Worm (Caenorhabditis elegans) whole organism, mixed stage, embryonic: ENCODE results near the gene C08B6.3.

ENCODE experiments used
- M03D4.4 ChIP-seq: sonication (generic microtip); optimal IDR thresholded peaks from 2 replicates; lab custom pipeline; 2017; ENCODE audit warnings: mild to moderate bottlenecking, missing genetic modification characterization, missing compliant biosample characterization
- bed-3 ChIP-seq: fragments of 200-800 bp; sonication (Bioruptor generic); optimal IDR thresholded peaks from 3 replicates; lab custom pipeline; 2018; ENCODE audit warnings: mild to moderate bottlenecking, missing genetic modification characterization, moderate library complexity, missing compliant biosample characterization
- blmp-1 ChIP-seq: fragments of 150-350 bp; optimal IDR thresholded peaks from 2 replicates; lab custom pipeline; 2014; ENCODE audit warnings: missing biosample characterization, missing genetic modification characterization
- ceh-39 ChIP-seq: fragments of 150-350 bp; optimal IDR thresholded peaks from 2 replicates; lab custom pipeline; 2014; ENCODE audit warnings: missing biosample characterization, missing genetic modification characterization
- cnd-1 ChIP-seq: fragments of 200-800 bp; sonication (Bioruptor generic); optimal IDR thresholded peaks from 2 replicates; lab custom pipeline; 2018; ENCODE audit warnings: mild to moderate bottlenecking, missing genetic modification characterization, missing compliant biosample characterization
- drap-1 ChIP-seq: fragments of 200-800 bp; sonication (Bioruptor generic); optimal IDR thresholded peaks from 3 replicates; lab custom pipeline; 2018; ENCODE audit warnings: mild to moderate bottlenecking, missing genetic modification characterization, missing compliant biosample characterization
- elt-1 ChIP-seq: sonication (generic microtip); optimal IDR thresholded peaks from 2 replicates; lab custom pipeline; 2017; ENCODE audit warnings: missing genetic modification characterization, mild to moderate bottlenecking, missing compliant biosample characterization, antibody characterized with exemption, moderate library complexity, borderline replicate concordance; ENCODE audit not compliant: insufficient read depth
- hlh-1 ChIP-seq: fragments of 150-350 bp; optimal IDR thresholded peaks from 2 replicates; lab custom pipeline; 2014; ENCODE audit warnings: missing biosample characterization, missing genetic modification reagents, missing genetic modification characterization
- lin-13 ChIP-seq: fragments of 150-350 bp; optimal IDR thresholded peaks from 2 replicates; lab custom pipeline; 2014; ENCODE audit warnings: missing biosample characterization, missing genetic modification characterization
- lin-32 ChIP-seq: fragments of 200-800 bp; sonication (Bioruptor generic); optimal IDR thresholded peaks from 2 replicates; lab custom pipeline; 2018; ENCODE audit warnings: mild to moderate bottlenecking, missing genetic modification characterization, missing compliant biosample characterization
- mep-1 ChIP-seq: fragments of 150-350 bp; optimal IDR thresholded peaks from 2 replicates; lab custom pipeline; 2017; ENCODE audit warnings: missing biosample characterization, missing genetic modification reagents, missing genetic modification characterization, inconsistent platforms
- mls-2 ChIP-seq: sonication (generic microtip); optimal IDR thresholded peaks from 2 replicates; lab custom pipeline; 2016; ENCODE audit warnings: mild to moderate bottlenecking, missing genetic modification characterization, moderate library complexity, missing compliant biosample characterization
- nhr-2 ChIP-seq: fragments of 150-350 bp; optimal IDR thresholded peaks from 2 replicates; lab custom pipeline; 2014; ENCODE audit warnings: missing biosample characterization, missing genetic modification characterization
- nhr-28 ChIP-seq: fragments of 150-350 bp; optimal IDR thresholded peaks from 2 replicates; lab custom pipeline; 2014; ENCODE audit warnings: missing biosample characterization, missing genetic modification characterization
- nhr-76 ChIP-seq: sonication (generic microtip); optimal IDR thresholded peaks from 2 replicates; lab custom pipeline; 2017; ENCODE audit warnings: missing biosample characterization, missing genetic modification characterization
- unc-120 ChIP-seq: sonication (generic microtip); optimal IDR thresholded peaks from 2 replicates; lab custom pipeline; 2017; ENCODE audit warnings: missing genetic modification characterization, missing compliant biosample characterization; ENCODE audit not compliant: poor library complexity, severe bottlenecking
- unc-39 ChIP-seq: fragments of 150-350 bp; optimal IDR thresholded peaks from 2 replicates; lab custom pipeline; 2014; ENCODE audit warnings: missing biosample characterization, missing genetic modification characterization
- unc-62 ChIP-seq: fragments of 150-350 bp; optimal IDR thresholded peaks from 2 replicates; lab custom pipeline; 2014; ENCODE audit warnings: missing biosample characterization, missing genetic modification reagents, missing genetic modification characterization
- zip-8 ChIP-seq: fragments of 150-350 bp; optimal IDR thresholded peaks from 2 replicates; lab custom pipeline; 2014; ENCODE audit warnings: missing biosample characterization, missing genetic modification characterization
- ztf-11 ChIP-seq: fragments of 150-350 bp; optimal IDR thresholded peaks from 2 replicates; lab custom pipeline; 2014; ENCODE audit warnings: missing biosample characterization, missing genetic modification characterization

C08B6.3 gene

DNA sequence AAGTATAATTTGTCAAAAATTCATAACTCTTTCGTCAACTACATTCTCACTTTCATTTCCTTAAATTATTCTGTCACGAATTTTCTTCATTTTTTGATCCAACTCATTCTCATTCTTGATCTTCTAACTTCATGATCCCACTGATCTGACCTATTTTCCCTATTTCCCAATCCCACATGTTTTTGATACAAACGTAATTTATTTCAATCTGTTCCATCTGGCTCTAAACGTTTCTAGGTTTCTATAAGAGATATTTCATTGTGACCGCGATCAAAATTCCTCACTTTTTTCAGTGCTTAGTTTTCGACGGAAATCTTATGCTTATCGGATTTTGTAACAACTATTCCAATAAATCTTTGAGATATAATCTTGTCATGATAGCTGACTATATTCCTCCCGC, 46.4 kb downstream of the C08B6.3 start:
- TF ChIP-seq nhr-2 (tag; lab: Kevin White, UChicago) (no peak), mls-2 (no peak), unc-62 (GFP tag; lab: Kevin White, UChicago) (no peak), unc-39 (tag; lab: Kevin White, UChicago) (no peak), elt-1 (no peak), nhr-76 (tag; lab: Kevin White, UChicago) (no peak), ceh-39 (no peak), blmp-1 (tag; lab: Kevin White, UChicago) (no peak), mep-1 (tag; lab: Kevin White, UChicago) (no peak), M03D4.4 (tag; lab: Kevin White, UChicago) (no peak), ztf-11 (tag; lab: Kevin White, UChicago) (no peak), cnd-1 (no peak)

- TF ChIP-seq bed-3 (GFP tag; lab: Kevin White, UChicago) (no peak), nhr-28 (tag; lab: Kevin White, UChicago) (no peak), M03D4.4 (tag; lab: Kevin White, UChicago) (no peak), drap-1 (no peak), lin-13 (tag; lab: Kevin White, UChicago) (no peak), mls-2 (no peak), nhr-76 (tag; lab: Kevin White, UChicago) (no peak), zip-8 (tag; lab: Kevin White, UChicago) (no peak)
These were observed 47.9 kb downstream of the C08B6.3 start, which contains the start of gene fipr-13 for ce11 chrV:10064221-10064620. Gene fipr-13, plus strand, starts transcription at chrV:10064521.

DNA sequence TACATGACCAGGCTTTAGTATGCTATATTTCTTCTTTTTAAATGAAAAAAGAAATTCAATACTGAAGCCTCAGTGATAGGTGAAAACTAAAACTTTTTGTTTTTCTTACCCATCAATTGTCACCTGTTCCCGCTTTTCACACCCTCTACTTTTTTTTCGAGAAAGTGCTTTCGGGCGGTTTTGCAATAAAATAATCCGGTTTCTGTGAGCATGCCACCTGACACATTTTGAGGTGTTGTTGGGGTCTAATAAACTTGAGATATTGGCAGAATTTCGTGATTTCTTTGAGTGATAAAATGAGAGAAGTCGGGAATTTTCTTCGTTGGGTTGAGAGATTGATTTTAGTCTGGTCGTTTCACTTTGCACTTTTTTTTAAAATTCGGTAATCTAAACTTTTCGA, 52.0 kb downstream of the C08B6.3 start:
- TF ChIP-seq hlh-1 (tag; lab: Kevin White, UChicago): peak; percentile 68
- peak; percentile 4 for TF ChIP-seq unc-120 (tag; lab: Kevin White, UChicago)
- no peak for TF ChIP-seq lin-32 (GFP tag; lab: Kevin White, UChicago)
- TF ChIP-seq, all 35 proteins: peak for 2
